Worm (Caenorhabditis elegans) whole organism, young adult: Measurements from ENCODE around the gene K01A12.2.

Experiments used
- T07F8.4 ChIP-seq: sonication (generic microtip); optimal IDR thresholded peaks from 2 replicates; lab custom pipeline; 2016; ENCODE audit warnings: mild to moderate bottlenecking, missing genetic modification characterization, moderate library complexity, missing compliant biosample characterization
- T26A5.8 ChIP-seq: sonication (generic microtip); optimal IDR thresholded peaks from 2 replicates; lab custom pipeline; 2016; ENCODE audit warnings: missing genetic modification characterization, missing compliant biosample characterization
- Y67H2A.10 ChIP-seq: fragments of 200-800 bp; sonication (Bioruptor generic); conservative IDR thresholded peaks from 2 replicates; pipeline ENCODE4 v1.3.6; 2022; ENCODE audit warnings: missing genetic modification reagents, missing genetic modification characterization, missing compliant biosample characterization
- ZK185.1 ChIP-seq: sonication (generic microtip); optimal IDR thresholded peaks from 2 replicates; lab custom pipeline; 2016; ENCODE audit warnings: mild to moderate bottlenecking, missing genetic modification characterization, missing compliant biosample characterization; ENCODE audit not compliant: poor library complexity, severe bottlenecking
- ceh-79 ChIP-seq: sonication (generic microtip); optimal IDR thresholded peaks from 2 replicates; lab custom pipeline; 2017; ENCODE audit warnings: mild to moderate bottlenecking, missing genetic modification characterization, missing compliant biosample characterization
- dpl-1 ChIP-seq: fragments of 150-350 bp; optimal IDR thresholded peaks from 2 replicates; lab custom pipeline; 2014; ENCODE audit warnings: missing biosample characterization, missing genetic modification reagents, missing genetic modification characterization
- egl-18 ChIP-seq: fragments of 200-800 bp; sonication (Bioruptor generic); IDR thresholded peaks from 2 replicates; pipeline ENCODE4 v1.3.6; 2022; ENCODE audit warnings: missing genetic modification reagents, missing genetic modification characterization, missing compliant biosample characterization
- him-1 ChIP-seq: sonication (generic microtip); optimal IDR thresholded peaks from 2 replicates; lab custom pipeline; 2016; ENCODE audit warnings: missing genotype, missing genetic modification reagents, missing genetic modification characterization, missing compliant biosample characterization
- hsf-1 ChIP-seq: fragments of 200-800 bp; sonication (Bioruptor generic); IDR thresholded peaks from 2 replicates; pipeline ENCODE4 v1.3.6; 2022; ENCODE audit warnings: missing genetic modification reagents, missing genetic modification characterization, missing compliant biosample characterization
- nhr-179 ChIP-seq: sonication (generic microtip); optimal IDR thresholded peaks from 2 replicates; lab custom pipeline; 2016; ENCODE audit warnings: mild to moderate bottlenecking, missing genetic modification characterization, missing compliant biosample characterization
- zim-3 ChIP-seq: sonication (generic microtip); optimal IDR thresholded peaks from 2 replicates; lab custom pipeline; 2017; ENCODE audit warnings: mild to moderate bottlenecking, missing genetic modification characterization, moderate library complexity, missing compliant biosample characterization
- ztf-22 ChIP-seq: fragments of 200-800 bp; sonication (Bioruptor generic); optimal IDR thresholded peaks from 2 replicates; lab custom pipeline; 2018; ENCODE audit warnings: mild to moderate bottlenecking, missing genetic modification characterization, moderate library complexity, missing compliant biosample characterization

DNA sequence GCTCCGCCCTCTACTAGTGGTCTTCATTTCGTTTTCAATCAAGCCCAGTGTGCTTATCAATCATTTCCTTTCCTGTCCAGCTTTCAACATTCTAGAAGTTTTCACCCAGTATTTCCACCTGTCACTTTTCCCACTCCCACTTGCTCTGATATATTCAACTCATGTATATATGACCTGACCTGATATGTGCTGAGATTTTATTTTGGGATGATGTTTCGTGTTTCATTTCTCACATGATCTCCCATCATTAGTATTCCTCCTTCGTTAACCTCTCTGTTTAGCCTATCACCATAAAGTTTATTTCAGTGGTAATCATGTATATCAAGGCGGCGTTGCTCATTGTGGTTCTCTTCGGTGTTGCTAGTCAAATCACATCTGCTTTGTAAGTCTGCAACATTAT lies 20.3 kb upstream of the K01A12.2 start, which contains the start of gene nlp-7:
- TF ChIP-seq zim-3 (no peak), T07F8.4 (tag; lab: Kevin White, UChicago) (no peak), ZK185.1 (tag; lab: Kevin White, UChicago) (no peak), T26A5.8 (no peak), ztf-22 (GFP tag; lab: Kevin White, UChicago) (no peak), Y67H2A.10 (GFP tag; lab: Robert Waterston, UW) (no peak), ceh-79 (no peak), nhr-179 (tag; lab: Kevin White, UChicago) (no peak), hsf-1 (GFP tag; lab: Robert Waterston, UW) (no peak), him-1 (tag; lab: Kevin White, UChicago) (no peak), dpl-1 (GFP tag; lab: Kevin White, UChicago) (no peak), egl-18 (no peak)
